Fruit fly (Drosophila melanogaster): Measurements from ENCODE around the gene CG31301.
A peak's percentile ranks its signal among the peaks of the same experiment; 100 is the strongest.

CG31301 gene

dm6 chr3R:15319912-15320746 is 25.9 kb upstream of the CG31301 start, which contains the start of the genes CG6276 and CG44040 (continued):
- TF ChIP-seq gcm2 (GFP tag; optimal IDR thresholded peaks at IDR 0.05) (no peak), sima (GFP tag; optimal IDR thresholded peaks at IDR 0.05) (no peak), dmrt99B (tag; optimal IDR thresholded peaks at IDR 0.05) (no peak), grn (GFP tag; optimal IDR thresholded peaks at IDR 0.05) (no peak), peb (GFP tag; IDR thresholded peaks at IDR 0.05) (no peak), exex (tag; optimal IDR thresholded peaks at IDR 0.05) (no peak), CG5245 (GFP tag; optimal IDR thresholded peaks at IDR 0.05) (no peak), E2f2 (GFP tag; IDR thresholded peaks at IDR 0.05) (no peak), slbo (GFP tag; IDR thresholded peaks at IDR 0.05) (peak; percentile 59), fd102C (GFP tag; optimal IDR thresholded peaks at IDR 0.05) (no peak), insv (GFP tag; optimal IDR thresholded peaks at IDR 0.05) (peak in 1 of 2 experiments; percentile 3), sqz (GFP tag; optimal IDR thresholded peaks at IDR 0.05) (no peak), Med (GFP tag) (peak; percentile 94), btn (GFP tag; optimal IDR thresholded peaks at IDR 0.05) (no peak), Atf-2 (GFP tag; optimal IDR thresholded peaks at IDR 0.05) (no peak), Sry-β (GFP tag; optimal IDR thresholded peaks at IDR 0.05) (no peak), kay (GFP tag; optimal IDR thresholded peaks at IDR 0.05) (no peak), her (GFP tag; optimal IDR thresholded peaks at IDR 0.05) (peak; percentile 4), CG4707 (GFP tag; optimal IDR thresholded peaks at IDR 0.05) (no peak), gro (GFP tag; optimal IDR thresholded peaks at IDR 0.05) (peak; percentile 37), CG15073 (GFP tag; optimal IDR thresholded peaks at IDR 0.05) (no peak), CG30403 (GFP tag; optimal IDR thresholded peaks at IDR 0.05) (peak; percentile 70), CG11093 (GFP tag; IDR thresholded peaks at IDR 0.05) (no peak), Xrp1 (GFP tag; IDR thresholded peaks at IDR 0.05) (peak; percentile 52; the same call in 1 of the 2 replicates), emc (GFP tag; optimal IDR thresholded peaks at IDR 0.05) (no peak), cato (GFP tag; optimal IDR thresholded peaks at IDR 0.05; ENCODE audit: borderline replicate concordance) (no peak), CG10274 (GFP tag; optimal IDR thresholded peaks at IDR 0.05) (peak; percentile 47), fd64A (GFP tag; optimal IDR thresholded peaks at IDR 0.05) (peak; percentile 39), Lpt (GFP tag; optimal IDR thresholded peaks at IDR 0.05) (no peak), corto (GFP tag; optimal IDR thresholded peaks at IDR 0.05) (no peak), CG12769 (tag; optimal IDR thresholded peaks at IDR 0.05) (peak; percentile 71), CG1024 (GFP tag; IDR thresholded peaks at IDR 0.05) (no peak), CG7745 (tag; optimal IDR thresholded peaks at IDR 0.05) (no peak), Fer1 (GFP tag; optimal IDR thresholded peaks at IDR 0.05) (peak; percentile 55), CG3726 (GFP tag; IDR thresholded peaks at IDR 0.05) (no peak), CG7928 (GFP tag; optimal IDR thresholded peaks at IDR 0.05) (no peak), kah (GFP tag; optimal IDR thresholded peaks at IDR 0.05) (no peak), Stat92E (GFP tag; optimal IDR thresholded peaks at IDR 0.05) (no peak), CG6765 (GFP tag; optimal IDR thresholded peaks at IDR 0.05) (peak; percentile 73), CG11456 (GFP tag; IDR thresholded peaks at IDR 0.05) (no peak), Ptx1 (GFP tag; IDR thresholded peaks at IDR 0.05) (peak; percentile 40; the same call in 1 of the 2 replicates), sc (optimal IDR thresholded peaks at IDR 0.05) (no peak), sc (GFP tag; optimal IDR thresholded peaks at IDR 0.05) (no peak), Meics (GFP tag; optimal IDR thresholded peaks at IDR 0.05) (peak; percentile 72), CG18011 (GFP tag; optimal IDR thresholded peaks at IDR 0.05) (no peak), sr (GFP tag; IDR thresholded peaks at IDR 0.05) (no peak), CG4360 (GFP tag; IDR thresholded peaks at IDR 0.05) (no peak), da (GFP tag; optimal IDR thresholded peaks at IDR 0.05) (no peak), mld (GFP tag; IDR thresholded peaks at IDR 0.05; ENCODE audit: partially characterized antibody) (no peak), so (GFP tag; IDR thresholded peaks at IDR 0.05) (no peak)
